Fruit fly (Drosophila melanogaster) whole organism, wandering third instar larva: ENCODE data around the gene CG4598.

ENCODE experiments used
- Abd-B ChIP-seq: fragments of >200 bp; optimal IDR thresholded peaks from 2 replicates; lab custom pipeline; 2017; ENCODE audit warnings: missing biosample characterization, missing genetic modification characterization
- CG32264 ChIP-seq: fragments of 200-800 bp; sonication (Bioruptor generic); optimal IDR thresholded peaks from 2 replicates; lab custom pipeline; 2016; ENCODE audit warnings: missing biosample characterization, missing genetic modification characterization
- CG9705 ChIP-seq: fragments of 200-800 bp; sonication (Bioruptor generic); optimal IDR thresholded peaks from 2 replicates; lab custom pipeline; 2018; ENCODE audit warnings: missing biosample characterization, mild to moderate bottlenecking, missing genetic modification characterization
- CrebA ChIP-seq: fragments of 200-800 bp; sonication (Bioruptor generic); optimal IDR thresholded peaks from 2 replicates; lab custom pipeline; 2016; ENCODE audit warnings: missing biosample characterization, mild to moderate bottlenecking, missing genetic modification characterization, borderline replicate concordance
- Dfd ChIP-seq: fragments of >200 bp; optimal IDR thresholded peaks from 2 replicates; lab custom pipeline; 2017; ENCODE audit warnings: missing biosample characterization, missing genetic modification characterization
- Dif ChIP-seq: fragments of 200-275, 200-300 bp; sonication (Bioruptor generic); optimal IDR thresholded peaks from 2 replicates; lab custom pipeline; 2018; ENCODE audit warnings: missing biosample characterization, missing genetic modification characterization; ENCODE audit not compliant: partially characterized antibody
- GATAd ChIP-seq: sonication (Bioruptor generic); optimal IDR thresholded peaks from 2 replicates; lab custom pipeline; 2016; ENCODE audit warnings: missing biosample characterization, missing genetic modification characterization
- HLH106 ChIP-seq: fragments of 200-800 bp; optimal IDR thresholded peaks from 3 replicates; lab custom pipeline; 2019; ENCODE audit warnings: missing biosample characterization, mild to moderate bottlenecking, missing genetic modification characterization, moderate library complexity
- Hnf4 ChIP-seq: fragments of 200-800 bp; sonication (Bioruptor generic); optimal IDR thresholded peaks from 2 replicates; lab custom pipeline; 2016; ENCODE audit warnings: missing biosample characterization, mild to moderate bottlenecking, missing genetic modification characterization
- Hr78 ChIP-seq: fragments of >200 bp; optimal IDR thresholded peaks from 2 replicates; lab custom pipeline; 2017; ENCODE audit warnings: missing biosample characterization, missing genetic modification characterization
- Hr83 ChIP-seq: fragments of 200-300 bp; sonication (Bioruptor generic); optimal IDR thresholded peaks from 2 replicates; lab custom pipeline; 2016; ENCODE audit warnings: missing biosample characterization, mild to moderate bottlenecking, missing genetic modification characterization, moderate library complexity; ENCODE audit not compliant: poor library complexity, severe bottlenecking
- Jra ChIP-seq: sonication (Bioruptor generic); optimal IDR thresholded peaks from 2 replicates; lab custom pipeline; 2016; ENCODE audit warnings: missing biosample characterization, missing genetic modification characterization
- Mio ChIP-seq: sonication (Bioruptor generic); optimal IDR thresholded peaks from 2 replicates; lab custom pipeline; 2016; ENCODE audit warnings: missing biosample characterization, missing genetic modification characterization
- Myc ChIP-seq: fragments of >200 bp; optimal IDR thresholded peaks from 2 replicates; lab custom pipeline; 2017
- N ChIP-seq: fragments of >200 bp; optimal IDR thresholded peaks from 2 replicates; lab custom pipeline; 2018; ENCODE audit warnings: missing biosample characterization, missing external identifiers, missing genetic modification characterization
- OdsH ChIP-seq: fragments of 200-800 bp; sonication (Bioruptor generic); optimal IDR thresholded peaks from 2 replicates; lab custom pipeline; 2016; ENCODE audit warnings: missing biosample characterization, mild to moderate bottlenecking, missing genetic modification characterization
- Rel ChIP-seq, 2 experiments: fragments of 200-800 bp; sonication (Bioruptor generic) in 1 of 2; optimal IDR thresholded peaks; 2 replicates in 1 of 2; 3 replicates in 1 of 2; lab custom pipeline; 2016 to 2019; ENCODE audit warnings: mild to moderate bottlenecking in 2 of 2, missing biosample characterization in 2 of 2, missing genetic modification characterization in 2 of 2, moderate library complexity in 1 of 2
- Sp1 ChIP-seq: fragments of 200-800 bp; sonication (Bioruptor generic); optimal IDR thresholded peaks from 3 replicates; lab custom pipeline; 2019; ENCODE audit warnings: missing biosample characterization, mild to moderate bottlenecking, missing genetic modification characterization, moderate library complexity
- Vsx2 ChIP-seq: fragments of 200-300, 225-300 bp; sonication (Bioruptor generic); optimal IDR thresholded peaks from 2 replicates; lab custom pipeline; 2018; ENCODE audit warnings: missing biosample characterization, missing genetic modification characterization; ENCODE audit not compliant: partially characterized antibody
- br ChIP-seq: fragments of 200-800 bp; sonication (Bioruptor generic); optimal IDR thresholded peaks from 2 replicates; lab custom pipeline; 2016; ENCODE audit warnings: missing biosample characterization, missing genetic modification characterization
- brk ChIP-seq: fragments of 200-800 bp; sonication (Bioruptor generic); optimal IDR thresholded peaks from 2 replicates; lab custom pipeline; 2016; ENCODE audit warnings: missing biosample characterization, mild to moderate bottlenecking, missing genetic modification characterization
- dl ChIP-seq, 2 experiments: fragments of 175-275, 200-275 bp in 1 of 2; fragments of 200-275 bp in 1 of 2; sonication (Bioruptor generic); optimal IDR thresholded peaks; lab custom pipeline; 2018; ENCODE audit warnings: mild to moderate bottlenecking in 2 of 2, missing biosample characterization in 2 of 2, missing genetic modification characterization in 2 of 2, moderate library complexity in 2 of 2; ENCODE audit not compliant: partially characterized antibody in 2 of 2, insufficient read depth in 1 of 2
- dmrt93B ChIP-seq: fragments of 200-800 bp; sonication (Bioruptor generic); optimal IDR thresholded peaks from 2 replicates; lab custom pipeline; 2018; ENCODE audit warnings: missing biosample characterization, mild to moderate bottlenecking, missing genetic modification characterization
- dsf ChIP-seq: sonication (Bioruptor generic); optimal IDR thresholded peaks from 2 replicates; lab custom pipeline; 2016; ENCODE audit warnings: missing biosample characterization, missing genetic modification characterization, borderline replicate concordance
- ey ChIP-seq: fragments of 200-800 bp; sonication (Bioruptor generic); optimal IDR thresholded peaks from 2 replicates; lab custom pipeline; 2016; ENCODE audit warnings: missing biosample characterization, missing genetic modification characterization
- foxo ChIP-seq, 2 experiments: fragments of 200-800 bp; sonication (Bioruptor generic); optimal IDR thresholded peaks; 2 replicates in 1 of 2; 3 replicates in 1 of 2; lab custom pipeline; 2016 to 2017; ENCODE audit warnings: missing biosample characterization in 2 of 2, missing genetic modification characterization in 2 of 2
- fru ChIP-seq: fragments of 200-800 bp; sonication (Bioruptor generic); optimal IDR thresholded peaks from 3 replicates; lab custom pipeline; 2016; ENCODE audit warnings: missing biosample characterization, mild to moderate bottlenecking, missing genetic modification characterization
- h ChIP-seq: fragments of 200-800 bp; sonication (Bioruptor generic); optimal IDR thresholded peaks from 3 replicates; lab custom pipeline; 2016; ENCODE audit warnings: missing biosample characterization, mild to moderate bottlenecking, missing genetic modification characterization
- jim ChIP-seq: fragments of 175-275, 200-325 bp; sonication (Bioruptor generic); optimal IDR thresholded peaks from 2 replicates; lab custom pipeline; 2016; ENCODE audit warnings: missing biosample characterization, mild to moderate bottlenecking, missing genetic modification characterization
- lola ChIP-seq: fragments of >200 bp; optimal IDR thresholded peaks from 2 replicates; lab custom pipeline; 2017; ENCODE audit warnings: missing biosample characterization, missing genetic modification characterization
- pan ChIP-seq: fragments of >200 bp; optimal IDR thresholded peaks from 2 replicates; lab custom pipeline; 2017
- psq ChIP-seq: fragments of 200-800 bp; sonication (Bioruptor generic); optimal IDR thresholded peaks from 3 replicates; lab custom pipeline; 2017; ENCODE audit warnings: missing biosample characterization, mild to moderate bottlenecking, missing genetic modification characterization, moderate library complexity
- rgr ChIP-seq: fragments of 200-800 bp; sonication (Bioruptor generic); optimal IDR thresholded peaks from 3 replicates; lab custom pipeline; 2016; ENCODE audit warnings: missing biosample characterization, mild to moderate bottlenecking, missing genetic modification characterization
- sage ChIP-seq: fragments of 200-800 bp; sonication (Bioruptor generic); optimal IDR thresholded peaks from 2 replicates; lab custom pipeline; 2016; ENCODE audit warnings: missing biosample characterization, mild to moderate bottlenecking, missing genetic modification characterization
- sv ChIP-seq: fragments of 200-800 bp; sonication (Bioruptor generic); optimal IDR thresholded peaks from 3 replicates; lab custom pipeline; 2016; ENCODE audit warnings: missing biosample characterization, missing genetic modification characterization
- tai ChIP-seq: sonication (Bioruptor generic); optimal IDR thresholded peaks from 2 replicates; lab custom pipeline; 2016; ENCODE audit warnings: missing biosample characterization, missing genetic modification characterization
- usp ChIP-seq: fragments of >200 bp; optimal IDR thresholded peaks from 2 replicates; lab custom pipeline; 2017; ENCODE audit warnings: missing biosample characterization, missing genetic modification characterization
- woc ChIP-seq: sonication (Bioruptor generic); optimal IDR thresholded peaks from 2 replicates; lab custom pipeline; 2016; ENCODE audit warnings: missing biosample characterization, mild to moderate bottlenecking, missing genetic modification characterization

Gene CG4598

dm6 chr2L:9919218-9919617 is 800 bp downstream of the CG4598 start:
- TF ChIP-seq Hr83 (GFP tag; lab: Kevin White, UChicago) (no peak), br (GFP tag; lab: Kevin White, UChicago) (no peak), CrebA (GFP tag; lab: Kevin White, UChicago) (no peak), Hr78 (GFP tag; lab: Kevin White, UChicago) (no peak), dl (GFP tag; optimal IDR thresholded peaks at IDR 0.05; lab: Kevin White, UChicago; ENCODE audit: insufficient read depth in 1 of 2, partially characterized antibody in 2 of 2) (no peak), Mio (GFP tag; lab: Kevin White, UChicago) (no peak), psq (GFP tag; lab: Kevin White, UChicago) (no peak), dmrt93B (GFP tag; lab: Kevin White, UChicago) (no peak), sage (GFP tag; lab: Kevin White, UChicago) (no peak), Jra (no peak), Myc (lab: Kevin White, UChicago) (no peak), GATAd (GFP tag; lab: Kevin White, UChicago) (no peak)

dm6 chr2L:9919949-9920348 is 1.5 kb downstream of the CG4598 start, which contains the start of gene CG4594:
Gene CG4594 (plus strand): TSS chr2L:9920160.
- TF ChIP-seq pan (lab: Kevin White, UChicago) = no peak
- TF ChIP-seq Hnf4 (GFP tag; lab: Kevin White, UChicago) = no peak
- TF ChIP-seq Abd-B = no peak
- TF ChIP-seq sage (GFP tag; lab: Kevin White, UChicago) = peak; percentile 41
- no peak for TF ChIP-seq foxo (GFP tag; optimal IDR thresholded peaks at IDR 0.05; lab: Kevin White, UChicago)
- TF ChIP-seq woc (GFP tag; lab: Kevin White, UChicago) = no peak
- TF ChIP-seq N (GFP tag; lab: Kevin White, UChicago) = no peak

DNA sequence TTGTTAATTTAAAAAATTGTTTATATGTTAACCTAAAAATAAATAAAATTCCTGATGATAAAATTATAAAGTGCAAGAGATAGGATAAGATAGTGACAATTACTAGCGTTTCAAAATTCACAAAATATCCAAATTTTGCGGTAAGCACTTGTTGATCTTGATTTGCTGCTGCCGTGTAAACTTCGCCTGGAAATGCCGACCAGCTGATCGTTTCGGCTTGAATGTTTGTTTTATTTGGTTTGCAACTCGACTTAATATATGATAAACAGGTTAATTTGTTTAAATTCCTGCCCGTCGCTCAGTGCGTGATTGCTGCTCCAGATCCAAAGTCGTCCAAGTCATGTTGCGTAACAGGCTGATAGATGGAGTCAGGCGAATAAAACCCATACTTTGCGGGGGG is 3.0 kb downstream of the CG4598 start, which contains the start of gene CG4592:
CG4592 (plus strand) TSS at position 233 of the 400 bp plus-strand sequence.
- TF ChIP-seq CrebA (GFP tag; lab: Kevin White, UChicago) = no peak
- TF ChIP-seq Hnf4 (GFP tag; lab: Kevin White, UChicago) = no peak
- no peak for TF ChIP-seq dl (GFP tag; optimal IDR thresholded peaks at IDR 0.05; lab: Kevin White, UChicago; ENCODE audit: insufficient read depth in 1 of 2, partially characterized antibody in 2 of 2)
- TF ChIP-seq dmrt93B (GFP tag; lab: Kevin White, UChicago) = peak; percentile 25
- peak; percentile 52 for TF ChIP-seq woc (GFP tag; lab: Kevin White, UChicago)
- peak; percentile 19 for TF ChIP-seq CG32264 (GFP tag; lab: Kevin White, UChicago)
- peak; percentile 73 for TF ChIP-seq br (GFP tag; lab: Kevin White, UChicago)
- no peak for TF ChIP-seq pan (lab: Kevin White, UChicago)
- TF ChIP-seq Sp1 (GFP tag; lab: Kevin White, UChicago) = no peak
- no peak for TF ChIP-seq dsf
- TF ChIP-seq ey = no peak
- no peak for TF ChIP-seq lola (GFP tag; lab: Kevin White, UChicago)
- no peak for TF ChIP-seq Dif (GFP tag; lab: Kevin White, UChicago)
- TF ChIP-seq jim (GFP tag; lab: Kevin White, UChicago) = no peak
- peak; percentile 39 for TF ChIP-seq psq (GFP tag; lab: Kevin White, UChicago)
- TF ChIP-seq Mio (GFP tag; lab: Kevin White, UChicago) = no peak
- TF ChIP-seq N (GFP tag; lab: Kevin White, UChicago) = no peak
- TF ChIP-seq CG9705 (GFP tag; lab: Kevin White, UChicago) = peak; percentile 43
- TF ChIP-seq Abd-B = no peak
- TF ChIP-seq Jra = peak; percentile 26
- TF ChIP-seq foxo (GFP tag; optimal IDR thresholded peaks at IDR 0.05; lab: Kevin White, UChicago) = peak in 1 of 2 experiments; percentile 81
- no peak for TF ChIP-seq Rel (GFP tag; optimal IDR thresholded peaks at IDR 0.05; lab: Kevin White, UChicago)
- TF ChIP-seq Rel (tag; optimal IDR thresholded peaks at IDR 0.05; lab: Kevin White, UChicago) = no peak
- no peak for TF ChIP-seq tai (GFP tag; lab: Kevin White, UChicago)
- no peak for TF ChIP-seq Hr78 (GFP tag; lab: Kevin White, UChicago)
- no peak for TF ChIP-seq Dfd (GFP tag; lab: Kevin White, UChicago)
- no peak for TF ChIP-seq GATAd (GFP tag; lab: Kevin White, UChicago)
- TF ChIP-seq rgr (GFP tag; lab: Kevin White, UChicago) = no peak
- peak; percentile 60 for TF ChIP-seq Hr83 (GFP tag; lab: Kevin White, UChicago)
- peak; percentile 43 for TF ChIP-seq sv
- TF ChIP-seq brk (GFP tag; lab: Kevin White, UChicago) = no peak
- TF ChIP-seq OdsH (GFP tag; lab: Kevin White, UChicago) = peak; percentile 62
- no peak for TF ChIP-seq sage (GFP tag; lab: Kevin White, UChicago)
- peak; percentile 78 for TF ChIP-seq h
- no peak for TF ChIP-seq Vsx2 (GFP tag; lab: Kevin White, UChicago)
- no peak for TF ChIP-seq usp
- TF ChIP-seq fru (GFP tag; lab: Kevin White, UChicago) = no peak
- no peak for TF ChIP-seq Myc (lab: Kevin White, UChicago)
- peak; percentile 73 for TF ChIP-seq HLH106 (tag; lab: Kevin White, UChicago)
